Fruit fly (Drosophila melanogaster): Measurements from ENCODE around the gene CG12213.

- TF ChIP-seq psq (GFP tag; optimal IDR thresholded peaks at IDR 0.05): no peak
- no peak for TF ChIP-seq CG33213 (GFP tag; optimal IDR thresholded peaks at IDR 0.05)
- TF ChIP-seq BEAF-32 (GFP tag; optimal IDR thresholded peaks at IDR 0.05): no peak
- TF ChIP-seq CG12299 (tag; optimal IDR thresholded peaks at IDR 0.05): no peak
- peak; percentile 2 for TF ChIP-seq lab (GFP tag; optimal IDR thresholded peaks at IDR 0.05)
- TF ChIP-seq CG30020 (tag; optimal IDR thresholded peaks at IDR 0.05): no peak
- no peak for TF ChIP-seq dati (GFP tag; IDR thresholded peaks at IDR 0.05)
- no peak for TF ChIP-seq Gug (GFP tag; IDR thresholded peaks at IDR 0.05)
Observed at dm6 chr3R:11979879-11980571, 12.5 kb upstream of the CG12213 start, which contains the start of gene CG18547.
